Worm (Caenorhabditis elegans): ENCODE measurements around the gene Y81G3A.1.

DNA sequence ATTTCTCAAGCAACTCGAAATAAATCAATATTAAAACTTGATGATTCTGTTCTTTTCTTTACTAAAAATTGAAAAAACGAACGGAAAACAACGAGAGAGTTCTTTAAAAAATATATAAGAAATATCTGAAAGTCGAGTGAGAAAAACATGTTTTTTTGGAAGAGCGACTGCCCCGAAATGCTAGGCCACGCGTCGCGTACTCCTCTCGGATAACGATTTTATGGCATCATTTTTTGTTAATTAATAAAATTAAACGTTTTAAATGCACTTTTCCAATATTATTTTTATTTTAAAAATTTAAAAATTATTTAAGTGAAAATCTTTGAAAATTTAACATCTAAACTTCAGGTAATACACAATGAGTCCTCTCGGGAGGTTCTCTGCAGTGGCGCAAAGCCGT is 33.4 kb upstream of the Y81G3A.1 start, which contains the start of gene gfm-1:
- TF ChIP-seq ztf-4 (tag; optimal IDR thresholded peaks at IDR 0.05) (no peak), ztf-11 (tag; optimal IDR thresholded peaks at IDR 0.05) (no peak), unc-62 (GFP tag; optimal IDR thresholded peaks at IDR 0.05) (no peak), egl-27 (tag; optimal IDR thresholded peaks at IDR 0.05) (no peak)
